Worm (Caenorhabditis elegans): ENCODE data around the gene sri-27.

- no peak for TF ChIP-seq aly-2 (tag; optimal IDR thresholded peaks at IDR 0.05)
- TF ChIP-seq ZK546.5 (tag; optimal IDR thresholded peaks at IDR 0.05) = no peak
- no peak for TF ChIP-seq unc-39 (tag; optimal IDR thresholded peaks at IDR 0.05)
- no peak for TF ChIP-seq lin-39 (tag; optimal IDR thresholded peaks at IDR 0.05)
- TF ChIP-seq sea-2 (GFP tag; optimal IDR thresholded peaks at IDR 0.05) = no peak
- TF ChIP-seq nhr-12 (tag; optimal IDR thresholded peaks at IDR 0.05) = no peak
Observed at ce11 chrV:1734569-1734968, 9.1 kb downstream of the sri-27 start, which contains the start of gene str-160.
